Worm (Caenorhabditis elegans) whole organism, L1 larva: Measurements from ENCODE around the gene pqn-67.

Experiments used
- C16A3.4 ChIP-seq: fragments of 150-350 bp; optimal IDR thresholded peaks from 2 replicates; lab custom pipeline; 2014; ENCODE audit warnings: missing biosample characterization, missing genetic modification characterization
- F16B12.6 ChIP-seq: fragments of 150-350 bp; optimal IDR thresholded peaks from 2 replicates; lab custom pipeline; 2014; ENCODE audit warnings: missing biosample characterization, missing genetic modification characterization
- Y116A8C.19 ChIP-seq: sonication (generic microtip); optimal IDR thresholded peaks from 2 replicates; lab custom pipeline; 2016; ENCODE audit warnings: missing compliant biosample characterization, missing genetic modification characterization, borderline replicate concordance
- blmp-1 ChIP-seq: fragments of 150-350 bp; optimal IDR thresholded peaks from 2 replicates; lab custom pipeline; 2014; ENCODE audit warnings: missing biosample characterization, missing genetic modification characterization
- ceh-63 ChIP-seq: fragments of 200-800 bp; sonication (Bioruptor generic); optimal IDR thresholded peaks from 2 replicates; lab custom pipeline; 2018; ENCODE audit warnings: mild to moderate bottlenecking, missing genetic modification characterization, missing compliant biosample characterization
- ceh-8 ChIP-seq: fragments of 200-800 bp; sonication (Bioruptor generic); optimal IDR thresholded peaks from 2 replicates; lab custom pipeline; 2018; ENCODE audit warnings: mild to moderate bottlenecking, missing genetic modification characterization, moderate library complexity, missing compliant biosample characterization
- ceh-82 ChIP-seq, 3 experiments: fragments of 150-350 bp in 1 of 3; sonication (generic microtip) in 2 of 3; optimal IDR thresholded peaks; 2 replicates each; lab custom pipeline; 2014 to 2017; ENCODE audit warnings: missing biosample characterization in 3 of 3, missing genetic modification characterization in 3 of 3
- ceh-88 ChIP-seq: fragments of 200-800 bp; sonication (Bioruptor generic); IDR thresholded peaks from 2 replicates; pipeline ENCODE4 v1.3.6; 2022; ENCODE audit warnings: missing genetic modification characterization, missing compliant biosample characterization
- ces-1 ChIP-seq: fragments of 150-350 bp; optimal IDR thresholded peaks from 2 replicates; lab custom pipeline; 2014; ENCODE audit warnings: missing biosample characterization, missing genetic modification reagents, missing genetic modification characterization
- dpl-1 ChIP-seq, 3 experiments: fragments of 150-350 bp in 2 of 3; sonication (generic microtip) in 1 of 3; optimal IDR thresholded peaks; 2 replicates each; lab custom pipeline; 2014 to 2017; ENCODE audit warnings: missing biosample characterization in 3 of 3, missing genetic modification characterization in 3 of 3, missing genetic modification reagents in 3 of 3
- efl-1 ChIP-seq, 4 experiments: fragments of 150-350 bp; optimal IDR thresholded peaks in 3 of 4; peaks in 1 of 4; 1 replicate in 1 of 4; 2 replicates in 3 of 4; lab custom pipeline; 2014; ENCODE audit warnings: missing biosample characterization in 2 of 4, missing genetic modification characterization in 2 of 4, missing genetic modification reagents in 2 of 4
- ets-5 ChIP-seq: fragments of 200-800 bp; sonication (Bioruptor generic); IDR thresholded peaks from 2 replicates; pipeline ENCODE4 v1.3.6; 2022; ENCODE audit warnings: missing genetic modification characterization, missing compliant biosample characterization
- fkh-8 ChIP-seq: sonication (generic microtip); optimal IDR thresholded peaks from 2 replicates; lab custom pipeline; 2016; ENCODE audit warnings: mild to moderate bottlenecking, missing genetic modification characterization, missing compliant biosample characterization
- hpl-2 ChIP-seq: fragments of 150-350 bp; optimal IDR thresholded peaks from 2 replicates; lab custom pipeline; 2014; ENCODE audit warnings: missing biosample characterization, missing genetic modification reagents, missing genetic modification characterization
- irx-1 ChIP-seq: sonication (generic microtip); optimal IDR thresholded peaks from 2 replicates; lab custom pipeline; 2016; ENCODE audit warnings: missing genetic modification characterization, missing compliant biosample characterization
- isw-1 ChIP-seq: fragments of 200-800 bp; sonication (Bioruptor generic); IDR thresholded peaks from 2 replicates; pipeline ENCODE4 v1.3.6; 2022; ENCODE audit warnings: missing genetic modification characterization, missing compliant biosample characterization
- lin-14 ChIP-seq: fragments of 200-800 bp; sonication (Bioruptor generic); optimal IDR thresholded peaks from 2 replicates; lab custom pipeline; 2018; ENCODE audit warnings: mild to moderate bottlenecking, missing genetic modification characterization, moderate library complexity, missing compliant biosample characterization
- lin-35 ChIP-seq, 2 experiments: fragments of 150-350 bp; optimal IDR thresholded peaks; 2 replicates each; lab custom pipeline; 2014; ENCODE audit warnings: missing biosample characterization in 2 of 2, missing genetic modification characterization in 2 of 2, missing genetic modification reagents in 2 of 2
- lsy-2 ChIP-seq, 2 experiments: fragments of 150-350 bp; optimal IDR thresholded peaks; 2 replicates each; lab custom pipeline; 2014; ENCODE audit warnings: missing biosample characterization in 2 of 2, missing genetic modification characterization in 2 of 2
- nhr-12 ChIP-seq: sonication (generic microtip); optimal IDR thresholded peaks from 2 replicates; lab custom pipeline; 2017; ENCODE audit warnings: missing biosample characterization, missing genetic modification characterization
- nhr-237 ChIP-seq: fragments of 150-350 bp; optimal IDR thresholded peaks from 2 replicates; lab custom pipeline; 2014; ENCODE audit warnings: missing biosample characterization, missing genetic modification characterization
- nhr-47 ChIP-seq: sonication (generic microtip); optimal IDR thresholded peaks from 2 replicates; lab custom pipeline; 2016; ENCODE audit warnings: mild to moderate bottlenecking, missing genetic modification characterization, moderate library complexity, missing compliant biosample characterization
- nhr-71 ChIP-seq: sonication (generic microtip); optimal IDR thresholded peaks from 2 replicates; lab custom pipeline; 2016; ENCODE audit warnings: mild to moderate bottlenecking, missing genetic modification characterization, moderate library complexity, missing compliant biosample characterization
- nhr-77 ChIP-seq: fragments of 150-350 bp; optimal IDR thresholded peaks from 2 replicates; lab custom pipeline; 2014; ENCODE audit warnings: missing biosample characterization, missing genetic modification characterization
- nhr-85 ChIP-seq: sonication (generic microtip); peaks from one replicate; lab custom pipeline; 2016; ENCODE audit warnings: missing genetic modification characterization, inconsistent platforms, missing compliant biosample characterization
- rnt-1 ChIP-seq: sonication (generic microtip); optimal IDR thresholded peaks from 2 replicates; lab custom pipeline; 2016; ENCODE audit warnings: mild to moderate bottlenecking, missing genetic modification characterization, moderate library complexity, missing compliant biosample characterization
- skn-1 ChIP-seq: fragments of 150-350 bp; optimal IDR thresholded peaks from 2 replicates; lab custom pipeline; 2014; ENCODE audit warnings: missing biosample characterization, missing genetic modification characterization
- snpc-4 ChIP-seq: fragments of 150-350 bp; optimal IDR thresholded peaks from 2 replicates; lab custom pipeline; 2014; ENCODE audit warnings: missing biosample characterization, missing genetic modification characterization
- snu-23 ChIP-seq: sonication (generic microtip); optimal IDR thresholded peaks from 2 replicates; lab custom pipeline; 2016; ENCODE audit warnings: missing genetic modification characterization, missing compliant biosample characterization
- sox-4 ChIP-seq: sonication (generic microtip); optimal IDR thresholded peaks from 2 replicates; lab custom pipeline; 2016; ENCODE audit warnings: missing genetic modification characterization, missing compliant biosample characterization
- sptf-1 ChIP-seq: fragments of 150-350 bp; optimal IDR thresholded peaks from 2 replicates; lab custom pipeline; 2014; ENCODE audit warnings: missing biosample characterization, missing genetic modification characterization
- sup-37 ChIP-seq: fragments of 200-800 bp; sonication (Bioruptor generic); optimal IDR thresholded peaks from 2 replicates; lab custom pipeline; 2018; ENCODE audit warnings: mild to moderate bottlenecking, missing genetic modification characterization, missing compliant biosample characterization
- swsn-7 ChIP-seq: sonication (generic microtip); optimal IDR thresholded peaks from 2 replicates; lab custom pipeline; 2016; ENCODE audit warnings: missing genetic modification characterization, missing compliant biosample characterization
- tbx-2 ChIP-seq: sonication (generic microtip); optimal IDR thresholded peaks from 2 replicates; lab custom pipeline; 2016; ENCODE audit warnings: missing genetic modification characterization, missing compliant biosample characterization
- tlp-1 ChIP-seq: fragments of 150-350 bp; optimal IDR thresholded peaks from 2 replicates; lab custom pipeline; 2014; ENCODE audit warnings: missing biosample characterization, missing genetic modification characterization
- unc-62 ChIP-seq: fragments of 150-350 bp; optimal IDR thresholded peaks from 2 replicates; lab custom pipeline; 2014; ENCODE audit warnings: missing biosample characterization, missing genetic modification reagents, missing genetic modification characterization
- unc-98 ChIP-seq: fragments of 200-800 bp; sonication (Bioruptor generic); IDR thresholded peaks from 2 replicates; pipeline ENCODE4 v1.3.6; 2022; ENCODE audit warnings: missing genetic modification characterization, missing compliant biosample characterization
- xbp-1 ChIP-seq: sonication (generic microtip); optimal IDR thresholded peaks from 2 replicates; lab custom pipeline; 2016; ENCODE audit warnings: missing genetic modification characterization, missing compliant biosample characterization
- zip-4 ChIP-seq: fragments of 200-800 bp; sonication (Bioruptor generic); optimal IDR thresholded peaks from 2 replicates; lab custom pipeline; 2018; ENCODE audit warnings: mild to moderate bottlenecking, missing genetic modification characterization, moderate library complexity, missing compliant biosample characterization
- ztf-11 ChIP-seq, 2 experiments: sonication (generic microtip); optimal IDR thresholded peaks; 2 replicates each; lab custom pipeline; 2016 to 2017; ENCODE audit warnings: missing genetic modification characterization in 2 of 2, missing biosample characterization in 1 of 2, missing compliant biosample characterization in 1 of 2

pqn-67 gene

ce11 chrV:12950812-12951528, 26.7 kb downstream of the pqn-67 start, which contains the start of the genes T16G1.9 and T16G1.18 (continued):
- TF ChIP-seq dpl-1 (GFP tag; optimal IDR thresholded peaks at IDR 0.05; lab: Kevin White, UChicago) (peak in 2 of 3 experiments; percentile 43 to 62), nhr-77 (tag; lab: Kevin White, UChicago) (peak; percentile 30), fkh-8 (no peak), snpc-4 (tag; lab: Kevin White, UChicago) (no peak), efl-1 (optimal IDR thresholded peaks at IDR 0.05; lab: Kevin White, UChicago) (peak; percentile 58 to 65), efl-1 (GFP tag; optimal IDR thresholded peaks at IDR 0.05 in 1 of 2; lab: Kevin White, UChicago) (peak in 1 of 2 experiments; percentile 28)

- TF ChIP-seq lin-14 (GFP tag; lab: Kevin White, UChicago) (peak; percentile 32), F16B12.6 (tag; lab: Kevin White, UChicago) (no peak), ets-5 (no peak), tlp-1 (no peak), tbx-2 (tag; lab: Kevin White, UChicago) (no peak), blmp-1 (tag; lab: Kevin White, UChicago) (peak; percentile 28), rnt-1 (tag; lab: Kevin White, UChicago) (peak; percentile 49), ceh-82 (tag; optimal IDR thresholded peaks at IDR 0.05; lab: Kevin White, UChicago) (peak in 1 of 3 experiments; percentile 12), nhr-47 (tag; lab: Kevin White, UChicago) (peak; percentile 15), xbp-1 (tag; lab: Kevin White, UChicago) (peak; percentile 33), ceh-88 (GFP tag; lab: Robert Waterston, UW) (no peak), snu-23 (GFP tag; lab: Kevin White, UChicago) (peak; percentile 43), unc-62 (GFP tag; lab: Kevin White, UChicago) (no peak), ces-1 (GFP tag; lab: Kevin White, UChicago) (no peak), nhr-12 (tag; lab: Kevin White, UChicago) (no peak), swsn-7 (tag; lab: Kevin White, UChicago) (peak; percentile 1), irx-1 (no peak), nhr-85 (tag; lab: Kevin White, UChicago) (no peak), zip-4 (no peak), C16A3.4 (peak; percentile 2), skn-1 (tag; lab: Kevin White, UChicago) (no peak), unc-98 (GFP tag; lab: Robert Waterston, UW) (no peak), nhr-71 (tag; lab: Kevin White, UChicago) (peak; percentile 30), ceh-63 (GFP tag; lab: Kevin White, UChicago) (no peak), lsy-2 (tag; optimal IDR thresholded peaks at IDR 0.05; lab: Kevin White, UChicago) (peak; percentile 26 to 56), efl-1 (optimal IDR thresholded peaks at IDR 0.05; lab: Kevin White, UChicago) (peak; percentile 30 to 41), efl-1 (GFP tag; optimal IDR thresholded peaks at IDR 0.05 in 1 of 2; lab: Kevin White, UChicago) (peak in 1 of 2 experiments; percentile 18), dpl-1 (GFP tag; optimal IDR thresholded peaks at IDR 0.05; lab: Kevin White, UChicago) (peak in 2 of 3 experiments; percentile 24 to 66), isw-1 (GFP tag; lab: Robert Waterston, UW) (no peak), ceh-8 (GFP tag; lab: Kevin White, UChicago) (no peak), sptf-1 (tag; lab: Kevin White, UChicago) (no peak), sup-37 (GFP tag; lab: Kevin White, UChicago) (no peak), nhr-237 (tag; lab: Kevin White, UChicago) (no peak), sox-4 (no peak), lin-35 (GFP tag; optimal IDR thresholded peaks at IDR 0.05; lab: Kevin White, UChicago) (peak; percentile 33 to 48), ztf-11 (tag; optimal IDR thresholded peaks at IDR 0.05; lab: Kevin White, UChicago) (no peak), Y116A8C.19 (tag; lab: Kevin White, UChicago) (no peak), hpl-2 (no peak)
Observed at ce11 chrV:12952287-12952686, 28.1 kb downstream of the pqn-67 start, which contains the start of gene pqn-68. Gene pqn-68 (plus strand): TSS chrV:12952636.
